Worm (Caenorhabditis elegans) whole organism, L1 larva: Measurements from ENCODE around the gene srh-222.

ENCODE experiments used
- C16A3.4 ChIP-seq: fragments of 150-350 bp; optimal IDR thresholded peaks from 2 replicates; lab custom pipeline; 2014; ENCODE audit warnings: missing biosample characterization, missing genetic modification characterization
- egl-13 ChIP-seq: sonication (generic microtip); optimal IDR thresholded peaks from 2 replicates; lab custom pipeline; 2016; ENCODE audit warnings: missing genotype, missing genetic modification reagents, missing genetic modification characterization, missing compliant biosample characterization
- egl-27 ChIP-seq, 2 experiments: fragments of 150-350 bp in 1 of 2; sonication (generic microtip); optimal IDR thresholded peaks; 3 replicates each; lab custom pipeline; 2017 to 2018; ENCODE audit warnings: missing biosample characterization in 2 of 2, missing genetic modification characterization in 2 of 2, missing genetic modification reagents in 2 of 2
- lin-15B ChIP-seq: fragments of 150-350 bp; sonication (generic microtip); optimal IDR thresholded peaks from 3 replicates; lab custom pipeline; 2014; ENCODE audit warnings: missing biosample characterization, missing genetic modification characterization
- lin-35 ChIP-seq, 2 experiments: fragments of 150-350 bp; optimal IDR thresholded peaks; 2 replicates each; lab custom pipeline; 2014; ENCODE audit warnings: missing biosample characterization in 2 of 2, missing genetic modification characterization in 2 of 2, missing genetic modification reagents in 2 of 2
- lir-3 ChIP-seq: sonication (generic microtip); optimal IDR thresholded peaks from 2 replicates; lab custom pipeline; 2016; ENCODE audit warnings: mild to moderate bottlenecking, missing genetic modification characterization, moderate library complexity, missing compliant biosample characterization; ENCODE audit not compliant: poor library complexity
- nhr-237 ChIP-seq: fragments of 150-350 bp; optimal IDR thresholded peaks from 2 replicates; lab custom pipeline; 2014; ENCODE audit warnings: missing biosample characterization, missing genetic modification characterization
- nhr-77 ChIP-seq: fragments of 150-350 bp; optimal IDR thresholded peaks from 2 replicates; lab custom pipeline; 2014; ENCODE audit warnings: missing biosample characterization, missing genetic modification characterization
- nhr-84 ChIP-seq: sonication (generic microtip); optimal IDR thresholded peaks from 2 replicates; lab custom pipeline; 2017; ENCODE audit warnings: missing biosample characterization, missing genetic modification characterization
- tbx-2 ChIP-seq: sonication (generic microtip); optimal IDR thresholded peaks from 2 replicates; lab custom pipeline; 2016; ENCODE audit warnings: missing genetic modification characterization, missing compliant biosample characterization

DNA sequence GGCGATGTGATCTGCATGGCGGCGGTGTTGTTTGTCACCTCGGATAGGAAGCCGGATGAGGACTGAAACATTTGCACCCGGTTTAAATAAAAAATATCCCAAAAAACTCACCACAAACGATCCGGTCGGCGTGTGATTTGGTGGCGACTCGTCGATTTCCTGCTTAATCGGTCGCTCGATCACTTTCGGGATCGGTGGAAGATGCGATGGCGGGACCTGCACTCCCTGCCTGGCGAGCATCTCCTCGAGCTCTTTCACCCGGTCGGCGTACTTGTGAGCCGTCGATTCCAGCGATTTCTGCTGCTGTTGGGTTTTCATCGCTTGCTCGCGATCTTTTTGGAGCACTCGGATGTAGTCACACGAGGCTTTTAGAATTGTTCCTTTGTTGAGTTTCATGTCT, 37.1 kb downstream of the srh-222 start:
- TF ChIP-seq lin-35 (GFP tag; optimal IDR thresholded peaks at IDR 0.05; lab: Kevin White, UChicago) = no peak
- TF ChIP-seq egl-27 (tag; optimal IDR thresholded peaks at IDR 0.05; lab: Kevin White, UChicago) = no peak
- TF ChIP-seq nhr-77 (tag; lab: Kevin White, UChicago) = no peak
- TF ChIP-seq lir-3 (tag; lab: Kevin White, UChicago) = no peak
- no peak for TF ChIP-seq C16A3.4 (tag; lab: Kevin White, UChicago)
- no peak for TF ChIP-seq nhr-84 (tag; lab: Kevin White, UChicago)
- no peak for TF ChIP-seq nhr-237 (tag; lab: Kevin White, UChicago)
- TF ChIP-seq lin-15B = no peak
- TF ChIP-seq egl-13 (tag; lab: Kevin White, UChicago) = no peak
- TF ChIP-seq tbx-2 = no peak
